Worm (Caenorhabditis elegans): ENCODE results near the gene F23H11.7.

The F23H11.7 gene

ce11 chrIII:900134-900533 lies 19.1 kb downstream of the F23H11.7 start (continued):
- TF ChIP-seq madf-6 (GFP tag; IDR thresholded peaks at IDR 0.05) (peak; percentile 30; the same call in 1 of the 2 replicates), ets-4 (GFP tag; optimal IDR thresholded peaks at IDR 0.05) (no peak), snpc-4 (GFP tag; optimal IDR thresholded peaks at IDR 0.05) (no peak), snpc-4 (tag; optimal IDR thresholded peaks at IDR 0.05) (no peak), B0019.2 (GFP tag; conservative IDR thresholded peaks at IDR 0.05) (no peak), F33H1.4 (GFP tag; IDR thresholded peaks at IDR 0.05) (no peak), unc-62 (GFP tag; optimal IDR thresholded peaks at IDR 0.05) (no peak), Y79H2A.3 (GFP tag; conservative IDR thresholded peaks at IDR 0.05) (0 out of 2 replicates have a peak, but pooled peaks have one; percentile 49), F10E7.11 (tag; optimal IDR thresholded peaks at IDR 0.05) (peak; percentile 20), lir-1 (GFP tag; conservative IDR thresholded peaks at IDR 0.05) (no peak), ceh-91 (GFP tag; IDR thresholded peaks at IDR 0.05) (0 out of 2 replicates have a peak, but pooled peaks have one; percentile 9), mcd-1 (GFP tag; IDR thresholded peaks at IDR 0.05) (0 out of 2 replicates have a peak, but pooled peaks have one; percentile 36), ceh-58 (GFP tag; IDR thresholded peaks at IDR 0.05) (no peak), T07F8.4 (tag; optimal IDR thresholded peaks at IDR 0.05) (no peak), ceh-27 (GFP tag; optimal IDR thresholded peaks at IDR 0.05) (no peak), him-1 (tag; optimal IDR thresholded peaks at IDR 0.05) (peak; percentile 39), F57A8.1 (GFP tag; optimal IDR thresholded peaks at IDR 0.05) (no peak), aptf-2 (GFP tag; conservative IDR thresholded peaks at IDR 0.05) (no peak), bed-2 (GFP tag; IDR thresholded peaks at IDR 0.05) (no peak), ceh-100 (GFP tag; IDR thresholded peaks at IDR 0.05) (peak; percentile 44; the same call in 1 of the 2 replicates), bed-1 (GFP tag; IDR thresholded peaks at IDR 0.05) (no peak), cebp-1 (GFP tag; IDR thresholded peaks at IDR 0.05) (no peak), cebp-1 (tag; optimal IDR thresholded peaks at IDR 0.05) (no peak)

DNA sequence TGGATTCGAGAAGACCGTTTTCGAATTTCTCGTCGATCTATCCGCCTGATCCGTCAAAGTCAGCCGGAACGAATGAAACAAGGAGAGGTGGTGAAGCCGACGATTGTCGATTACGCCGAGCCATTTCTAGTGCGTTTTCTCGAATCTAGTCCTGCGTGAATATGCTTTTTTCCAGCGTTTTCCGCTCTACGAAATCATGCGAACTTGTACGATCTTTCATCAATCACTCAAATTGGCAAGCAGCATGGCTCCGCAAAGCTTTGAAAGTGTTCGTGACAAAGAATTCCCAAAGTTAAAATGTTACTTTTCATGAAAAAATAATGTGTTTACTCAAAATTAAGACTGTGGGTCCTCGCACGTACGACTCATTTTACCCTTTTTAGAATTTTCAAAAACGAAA lies 22.3 kb downstream of the F23H11.7 start:
- 0 out of 2 replicates have a peak, but pooled peaks have one; percentile 40 for TF ChIP-seq lag-1 (GFP tag; IDR thresholded peaks at IDR 0.05)
- no peak for TF ChIP-seq efl-1 (GFP tag; optimal IDR thresholded peaks at IDR 0.05)
- no peak for TF ChIP-seq T07F8.4 (tag; optimal IDR thresholded peaks at IDR 0.05)
- TF ChIP-seq cebp-2 (GFP tag; IDR thresholded peaks at IDR 0.05) = no peak
- no peak for TF ChIP-seq nfya-2 (GFP tag; IDR thresholded peaks at IDR 0.05)

DNA sequence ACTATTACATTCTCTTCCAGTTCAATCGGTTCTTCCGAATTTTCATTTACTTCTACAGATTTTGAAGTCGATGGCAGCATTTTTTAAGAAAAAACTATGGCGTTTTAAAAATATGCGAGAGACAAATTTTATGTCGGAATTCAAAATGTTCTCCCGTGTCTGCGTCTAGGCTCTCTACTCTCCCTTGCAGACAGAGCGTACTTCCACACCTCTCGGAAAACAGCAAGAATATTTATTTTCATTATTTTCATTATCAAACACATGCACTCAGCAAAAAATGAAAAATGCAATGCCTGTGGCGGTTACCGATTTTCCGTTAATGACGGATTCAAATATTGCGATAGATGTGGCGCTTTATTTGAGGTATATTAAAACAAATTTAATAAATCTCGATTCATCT lies 23.7 kb downstream of the F23H11.7 start, which contains the start of the genes ztf-18 and F23H11.2:
TSS of gene ztf-18 (minus strand) at position 188 of the 400 bp plus-strand sequence.
TSS of gene F23H11.2 (plus strand) at position 223 of the 400 bp plus-strand sequence.
- TF ChIP-seq efl-1 (GFP tag; optimal IDR thresholded peaks at IDR 0.05) (no peak), snpc-4 (GFP tag; optimal IDR thresholded peaks at IDR 0.05) (no peak), snpc-4 (tag; optimal IDR thresholded peaks at IDR 0.05) (no peak), C06A6.2 (GFP tag; conservative IDR thresholded peaks at IDR 0.05) (no peak), ceh-40 (GFP tag; IDR thresholded peaks at IDR 0.05) (no peak), F22D6.2 (tag; optimal IDR thresholded peaks at IDR 0.05) (no peak), let-526 (GFP tag; IDR thresholded peaks at IDR 0.05) (no peak), madf-10 (tag; optimal IDR thresholded peaks at IDR 0.05) (no peak), ceh-27 (GFP tag; optimal IDR thresholded peaks at IDR 0.05) (no peak), madf-6 (GFP tag; IDR thresholded peaks at IDR 0.05) (no peak), madf-8 (GFP tag; conservative IDR thresholded peaks at IDR 0.05) (no peak), hlh-26 (GFP tag; conservative IDR thresholded peaks at IDR 0.05) (no peak), nhr-80 (tag; optimal IDR thresholded peaks at IDR 0.05) (no peak), K11D2.4 (GFP tag; IDR thresholded peaks at IDR 0.05) (no peak), lin-35 (GFP tag; optimal IDR thresholded peaks at IDR 0.05) (no peak), nhr-90 (tag; optimal IDR thresholded peaks at IDR 0.05) (no peak)
